Worm (Caenorhabditis elegans) whole organism, L3 larva: ENCODE data around the gene C01G6.2.

Source experiments
- ZK546.5 ChIP-seq: sonication (generic microtip); optimal IDR thresholded peaks from 2 replicates; lab custom pipeline; 2017; ENCODE audit warnings: missing biosample characterization, missing genetic modification characterization
- aly-2 ChIP-seq: fragments of 150-350 bp; optimal IDR thresholded peaks from 2 replicates; lab custom pipeline; 2014; ENCODE audit warnings: missing biosample characterization, missing genetic modification characterization
- ama-1 ChIP-seq: fragments of 150-350 bp; optimal IDR thresholded peaks from 2 replicates; lab custom pipeline; 2018
- ceh-82 ChIP-seq: fragments of 150-350 bp; optimal IDR thresholded peaks from 2 replicates; lab custom pipeline; 2014; ENCODE audit warnings: missing biosample characterization, missing genetic modification characterization
- ceh-9 ChIP-seq: sonication (generic microtip); optimal IDR thresholded peaks from 2 replicates; lab custom pipeline; 2018; ENCODE audit warnings: missing biosample characterization, missing genetic modification characterization
- daf-12 ChIP-seq: fragments of 150-350 bp; optimal IDR thresholded peaks from 2 replicates; lab custom pipeline; 2014; ENCODE audit warnings: missing biosample characterization, missing genetic modification reagents, missing genetic modification characterization
- egl-27 ChIP-seq: sonication (generic microtip); optimal IDR thresholded peaks from 4 replicates; lab custom pipeline; 2017; ENCODE audit warnings: missing biosample characterization, missing genetic modification reagents, missing genetic modification characterization
- elt-1 ChIP-seq: fragments of 150-350 bp; optimal IDR thresholded peaks from 2 replicates; lab custom pipeline; 2014; ENCODE audit warnings: missing biosample characterization, missing genetic modification characterization
- elt-2 ChIP-seq: sonication (generic microtip); optimal IDR thresholded peaks from 2 replicates; lab custom pipeline; 2016; ENCODE audit warnings: missing genetic modification reagents, mild to moderate bottlenecking, missing genetic modification characterization, missing compliant biosample characterization
- elt-3 ChIP-seq, 3 experiments: fragments of 150-350 bp in 1 of 3; sonication (generic microtip) in 2 of 3; optimal IDR thresholded peaks; 2 replicates in 2 of 3; 4 replicates in 1 of 3; lab custom pipeline; 2014 to 2017; ENCODE audit warnings: missing biosample characterization in 3 of 3, missing genetic modification characterization in 3 of 3
- eor-1 ChIP-seq, 2 experiments: fragments of 150-350 bp; optimal IDR thresholded peaks; 2 replicates each; lab custom pipeline; 2014 to 2018; ENCODE audit warnings: missing biosample characterization in 2 of 2, missing genetic modification characterization in 2 of 2
- fkh-10 ChIP-seq: sonication (generic microtip); optimal IDR thresholded peaks from 2 replicates; lab custom pipeline; 2017; ENCODE audit warnings: missing biosample characterization, missing genetic modification reagents, missing genetic modification characterization
- fkh-2 ChIP-seq: fragments of 150-350 bp; optimal IDR thresholded peaks from 2 replicates; lab custom pipeline; 2014; ENCODE audit warnings: missing biosample characterization, missing genetic modification reagents, missing genetic modification characterization
- fos-1 ChIP-seq: fragments of 150-350 bp; optimal IDR thresholded peaks from 2 replicates; lab custom pipeline; 2014; ENCODE audit warnings: missing biosample characterization, missing genetic modification characterization
- hmg-11 ChIP-seq: sonication (generic microtip); optimal IDR thresholded peaks from 2 replicates; lab custom pipeline; 2016; ENCODE audit warnings: missing genetic modification characterization, missing compliant biosample characterization
- jun-1 ChIP-seq: fragments of 150-350 bp; optimal IDR thresholded peaks from 2 replicates; lab custom pipeline; 2014; ENCODE audit warnings: missing biosample characterization, missing genetic modification reagents, missing genetic modification characterization
- lin-15B ChIP-seq: fragments of 150-350 bp; optimal IDR thresholded peaks from 2 replicates; lab custom pipeline; 2014; ENCODE audit warnings: missing biosample characterization, missing genetic modification characterization
- lin-39 ChIP-seq: fragments of 150-350 bp; optimal IDR thresholded peaks from 2 replicates; lab custom pipeline; 2018; ENCODE audit warnings: missing biosample characterization, missing genetic modification reagents, missing genetic modification characterization
- lsy-12 ChIP-seq: sonication (generic microtip); optimal IDR thresholded peaks from 2 replicates; lab custom pipeline; 2016; ENCODE audit warnings: mild to moderate bottlenecking, missing genetic modification characterization, missing compliant biosample characterization
- mdl-1 ChIP-seq: fragments of 150-350 bp; optimal IDR thresholded peaks from 2 replicates; lab custom pipeline; 2014; ENCODE audit warnings: missing biosample characterization, missing genetic modification characterization
- mml-1 ChIP-seq: fragments of 150-350 bp; sonication (generic microtip); optimal IDR thresholded peaks from 3 replicates; lab custom pipeline; 2014; ENCODE audit warnings: missing biosample characterization, missing genetic modification characterization
- nfya-1 ChIP-seq: sonication (generic microtip); optimal IDR thresholded peaks from 2 replicates; lab custom pipeline; 2017; ENCODE audit warnings: missing genetic modification characterization, mild to moderate bottlenecking, missing compliant biosample characterization, antibody characterized with exemption, moderate library complexity; ENCODE audit not compliant: insufficient read depth
- nhr-23 ChIP-seq: fragments of 150-350 bp; optimal IDR thresholded peaks from 2 replicates; lab custom pipeline; 2014; ENCODE audit warnings: missing biosample characterization, missing genetic modification reagents, missing genetic modification characterization
- nhr-25 ChIP-seq: sonication (generic microtip); optimal IDR thresholded peaks from 2 replicates; lab custom pipeline; 2017; ENCODE audit warnings: missing biosample characterization, missing genetic modification characterization
- nhr-28 ChIP-seq: fragments of 150-350 bp; optimal IDR thresholded peaks from 2 replicates; lab custom pipeline; 2014; ENCODE audit warnings: missing biosample characterization, missing genetic modification characterization
- nhr-67 ChIP-seq: fragments of 150-350 bp; optimal IDR thresholded peaks from 2 replicates; lab custom pipeline; 2014; ENCODE audit warnings: missing biosample characterization, missing genetic modification characterization
- nhr-76 ChIP-seq: fragments of 150-350 bp; sonication (generic microtip); optimal IDR thresholded peaks from 5 replicates; lab custom pipeline; 2014; ENCODE audit warnings: missing biosample characterization, missing genetic modification characterization
- nhr-77 ChIP-seq: fragments of 150-350 bp; optimal IDR thresholded peaks from 2 replicates; lab custom pipeline; 2014; ENCODE audit warnings: missing biosample characterization, missing genetic modification characterization
- pha-4 ChIP-seq: fragments of 150-350 bp; optimal IDR thresholded peaks from 2 replicates; lab custom pipeline; 2014; ENCODE audit warnings: missing biosample characterization, missing genetic modification reagents, missing genetic modification characterization
- pqm-1 ChIP-seq: fragments of 150-350 bp; optimal IDR thresholded peaks from 2 replicates; lab custom pipeline; 2017; ENCODE audit warnings: missing biosample characterization, missing genetic modification characterization, inconsistent platforms
- sea-2 ChIP-seq: fragments of 150-350 bp; sonication (generic microtip); optimal IDR thresholded peaks from 4 replicates; lab custom pipeline; 2014; ENCODE audit warnings: missing biosample characterization, missing genetic modification reagents, missing genetic modification characterization
- tbx-2 ChIP-seq: sonication (generic microtip); optimal IDR thresholded peaks from 2 replicates; lab custom pipeline; 2016; ENCODE audit warnings: mild to moderate bottlenecking, missing genetic modification characterization, missing compliant biosample characterization
- unc-39 ChIP-seq: sonication (generic microtip); optimal IDR thresholded peaks from 4 replicates; lab custom pipeline; 2017; ENCODE audit warnings: missing biosample characterization, missing genetic modification characterization
- unc-62 ChIP-seq: fragments of 150-350 bp; sonication (generic microtip); optimal IDR thresholded peaks from 4 replicates; lab custom pipeline; 2014; ENCODE audit warnings: missing biosample characterization, missing genetic modification reagents, missing genetic modification characterization
- zag-1 ChIP-seq: fragments of 150-350 bp; optimal IDR thresholded peaks from 2 replicates; lab custom pipeline; 2014; ENCODE audit warnings: missing biosample characterization, missing genetic modification characterization
- ztf-11 ChIP-seq: fragments of 150-350 bp; optimal IDR thresholded peaks from 2 replicates; lab custom pipeline; 2014; ENCODE audit warnings: missing biosample characterization, missing genetic modification characterization
- ztf-4 ChIP-seq: fragments of 150-350 bp; optimal IDR thresholded peaks from 2 replicates; lab custom pipeline; 2014; ENCODE audit warnings: missing biosample characterization, missing genetic modification characterization

Gene C01G6.2

ce11 chrII:9246648-9247047, 20.2 kb upstream of the C01G6.2 start, which contains the start of gene T26C5.5:
Gene T26C5.5 (minus strand): TSS chrII:9246748.
- no peak for TF ChIP-seq daf-12 (tag; lab: Kevin White, UChicago)
- TF ChIP-seq jun-1 (tag; lab: Kevin White, UChicago) = no peak
- no peak for TF ChIP-seq mdl-1 (tag; lab: Kevin White, UChicago)
- no peak for TF ChIP-seq nhr-76 (tag; lab: Kevin White, UChicago)
- TF ChIP-seq fkh-2 (tag; lab: Kevin White, UChicago) = no peak
- no peak for TF ChIP-seq nhr-77
- TF ChIP-seq elt-2 = no peak
- TF ChIP-seq lin-39 (tag; lab: Kevin White, UChicago) = no peak
- TF ChIP-seq fkh-10 = no peak
- TF ChIP-seq hmg-11 (tag; lab: Kevin White, UChicago) = no peak

ce11 chrII:9250422-9250821, 16.4 kb upstream of the C01G6.2 start, which contains the start of gene T26C5.4:
Gene T26C5.4 (minus strand): TSS chrII:9250522.
- TF ChIP-seq sea-2 (GFP tag; lab: Kevin White, UChicago) = no peak
- TF ChIP-seq eor-1 (tag; optimal IDR thresholded peaks at IDR 0.05; lab: Kevin White, UChicago) = no peak
- TF ChIP-seq fos-1 (tag; lab: Kevin White, UChicago) = no peak
- no peak for TF ChIP-seq ZK546.5
- TF ChIP-seq zag-1 (tag; lab: Kevin White, UChicago) = no peak
- no peak for TF ChIP-seq nhr-25 (tag; lab: Kevin White, UChicago)
- no peak for TF ChIP-seq lin-39 (tag; lab: Kevin White, UChicago)
- TF ChIP-seq aly-2 = no peak
- TF ChIP-seq elt-3 (tag; optimal IDR thresholded peaks at IDR 0.05; lab: Kevin White, UChicago) = no peak
- TF ChIP-seq nhr-23 (tag; lab: Kevin White, UChicago) = no peak
- no peak for TF ChIP-seq egl-27
- no peak for TF ChIP-seq ztf-11 (tag; lab: Kevin White, UChicago)
- TF ChIP-seq lsy-12 = no peak
- no peak for TF ChIP-seq ceh-82 (tag; lab: Kevin White, UChicago)
- no peak for TF ChIP-seq pqm-1 (tag; lab: Kevin White, UChicago)
- TF ChIP-seq elt-1 (tag; lab: Kevin White, UChicago) = no peak
- no peak for TF ChIP-seq lin-15B (tag; lab: Kevin White, UChicago)
- no peak for TF ChIP-seq pha-4

ce11 chrII:9251529-9251928, 15.3 kb upstream of the C01G6.2 start:
- TF ChIP-seq nhr-25 (tag; lab: Kevin White, UChicago) = peak; percentile 19
- no peak for TF ChIP-seq nhr-77
- TF ChIP-seq, all 47 proteins: peak for 1

- TF ChIP-seq ceh-9 (tag; lab: Kevin White, UChicago) = no peak
These were observed 12.7 kb upstream of the C01G6.2 start, which contains the start of gene nlp-82 for ce11 chrII:9254187-9254586. Gene nlp-82 (minus strand): TSS chrII:9254287.

ce11 chrII:9258034-9258556, 8.8 kb upstream of the C01G6.2 start:
- TF ChIP-seq ZK546.5 (no peak), nhr-28 (tag; lab: Kevin White, UChicago) (no peak), nhr-67 (no peak), lin-15B (tag; lab: Kevin White, UChicago) (no peak), hmg-11 (tag; lab: Kevin White, UChicago) (no peak)

- no peak for TF ChIP-seq nhr-77
- no peak for TF ChIP-seq unc-39 (tag; lab: Kevin White, UChicago)
- no peak for TF ChIP-seq unc-62 (GFP tag; lab: Kevin White, UChicago)
- no peak for TF ChIP-seq mml-1 (tag; lab: Kevin White, UChicago)
- TF ChIP-seq elt-3 (tag; optimal IDR thresholded peaks at IDR 0.05; lab: Kevin White, UChicago) = no peak
- TF ChIP-seq tbx-2 (tag; lab: Kevin White, UChicago) = no peak
- no peak for TF ChIP-seq ama-1 (lab: Kevin White, UChicago)
- TF ChIP-seq lin-39 (tag; lab: Kevin White, UChicago) = no peak
- no peak for TF ChIP-seq nhr-23 (tag; lab: Kevin White, UChicago)
- no peak for TF ChIP-seq nhr-25 (tag; lab: Kevin White, UChicago)
- TF ChIP-seq ZK546.5 = no peak
- no peak for TF ChIP-seq nfya-1
- no peak for TF ChIP-seq nhr-28 (tag; lab: Kevin White, UChicago)
- TF ChIP-seq ztf-4 = no peak
- TF ChIP-seq jun-1 (tag; lab: Kevin White, UChicago) = no peak
- TF ChIP-seq fos-1 (tag; lab: Kevin White, UChicago) = no peak
- TF ChIP-seq elt-1 (tag; lab: Kevin White, UChicago) = no peak
- TF ChIP-seq lin-15B (tag; lab: Kevin White, UChicago) = no peak
These were observed 8.3 kb upstream of the C01G6.2 start for ce11 chrII:9258566-9258965.
